Fruit fly (Drosophila melanogaster) whole organism, embryonic: ENCODE measurements around the gene twf.

Experiments used
- Bdp1 ChIP-seq: fragments of 200-800 bp; sonication (Bioruptor generic); optimal IDR thresholded peaks from 3 replicates; lab custom pipeline; 2016; ENCODE audit warnings: missing biosample characterization, missing genetic modification characterization
- Bteb2 ChIP-seq: fragments of 200-800 bp; sonication (Bioruptor generic); optimal IDR thresholded peaks from 2 replicates; lab custom pipeline; 2016; ENCODE audit warnings: missing biosample characterization, missing genetic modification characterization
- C15 ChIP-seq: fragments of 200-800 bp; sonication (Bioruptor generic); IDR thresholded peaks from 3 replicates; pipeline ENCODE4 v1.3.6; 2022; ENCODE audit warnings: missing biosample characterization, missing genetic modification characterization
- CG10431 ChIP-seq: fragments of 200-800 bp; sonication (Bioruptor generic); optimal IDR thresholded peaks from 3 replicates; lab custom pipeline; 2018; ENCODE audit warnings: missing biosample characterization, mild to moderate bottlenecking, missing genetic modification characterization
- CG11560 ChIP-seq: fragments of 200-800 bp; sonication (Bioruptor generic); IDR thresholded peaks from 3 replicates; pipeline ENCODE4 v1.3.6; 2022; ENCODE audit warnings: missing biosample characterization, missing genetic modification characterization
- CG12391 ChIP-seq: fragments of 200-800 bp; sonication (Bioruptor generic); optimal IDR thresholded peaks from 3 replicates; lab custom pipeline; 2018; ENCODE audit warnings: missing biosample characterization, mild to moderate bottlenecking, missing genetic modification characterization, moderate library complexity
- CG15269 ChIP-seq: fragments of 200-800 bp; sonication (Bioruptor generic); optimal IDR thresholded peaks from 2 replicates; lab custom pipeline; 2018; ENCODE audit warnings: missing biosample characterization, mild to moderate bottlenecking, missing genetic modification characterization, moderate library complexity
- CG15514 ChIP-seq: fragments of 200-800 bp; sonication (Bioruptor generic); optimal IDR thresholded peaks from 3 replicates; lab custom pipeline; 2017; ENCODE audit warnings: missing biosample characterization, missing genetic modification characterization, mild to moderate bottlenecking, moderate library complexity, missing genetic modification reagents
- CG17359 ChIP-seq: fragments of 200-800 bp; sonication (Bioruptor generic); optimal IDR thresholded peaks from 3 replicates; lab custom pipeline; 2018; ENCODE audit warnings: missing biosample characterization, mild to moderate bottlenecking, missing genetic modification characterization, moderate library complexity
- CG17568 ChIP-seq: fragments of 200-800 bp; sonication (Bioruptor generic); optimal IDR thresholded peaks from 2 replicates; lab custom pipeline; 2018; ENCODE audit warnings: missing biosample characterization, mild to moderate bottlenecking, missing genetic modification characterization, moderate library complexity
- CG1792 ChIP-seq: fragments of 200-800 bp; sonication (Bioruptor generic); optimal IDR thresholded peaks from 2 replicates; lab custom pipeline; 2016; ENCODE audit warnings: missing biosample characterization, missing genetic modification characterization
- CG18619 ChIP-seq: fragments of 200-800 bp; sonication (Bioruptor generic); optimal IDR thresholded peaks from 3 replicates; lab custom pipeline; 2017; ENCODE audit warnings: missing biosample characterization, mild to moderate bottlenecking, missing genetic modification characterization
- CG2875 ChIP-seq: fragments of 200-800 bp; sonication (Bioruptor generic); optimal IDR thresholded peaks from 2 replicates; lab custom pipeline; 2017; ENCODE audit warnings: missing biosample characterization, mild to moderate bottlenecking, missing genetic modification characterization, missing genetic modification reagents
- CG30020 ChIP-seq: fragments of 200-800 bp; optimal IDR thresholded peaks from 2 replicates; lab custom pipeline; 2019; ENCODE audit warnings: missing biosample characterization, mild to moderate bottlenecking, missing genetic modification characterization, moderate library complexity
- CG30403 ChIP-seq: fragments of 200-800 bp; sonication (Bioruptor generic); optimal IDR thresholded peaks from 3 replicates; lab custom pipeline; 2016; ENCODE audit warnings: missing biosample characterization, missing genetic modification characterization
- CG32767 ChIP-seq: fragments of 200-800 bp; sonication (Bioruptor generic); IDR thresholded peaks from 2 replicates; pipeline ENCODE4 v1.3.6; 2022; ENCODE audit warnings: missing biosample characterization, missing genetic modification characterization
- CG34422 ChIP-seq: fragments of 200-800 bp; sonication (Bioruptor generic); IDR thresholded peaks from 3 replicates; pipeline ENCODE4 v1.3.6; 2022; ENCODE audit warnings: missing biosample characterization, missing genetic modification characterization
- CG4328 ChIP-seq: fragments of 200-800 bp; sonication (Bioruptor generic); optimal IDR thresholded peaks from 3 replicates; lab custom pipeline; 2017; ENCODE audit warnings: missing biosample characterization, missing genetic modification reagents, missing genetic modification characterization
- CG4854 ChIP-seq: fragments of 200-800 bp; sonication (Bioruptor generic); optimal IDR thresholded peaks from 2 replicates; lab custom pipeline; 2016; ENCODE audit warnings: missing biosample characterization, missing genetic modification characterization, inconsistent platforms
- CG5245 ChIP-seq: fragments of 200-800 bp; sonication (Bioruptor generic); optimal IDR thresholded peaks from 3 replicates; lab custom pipeline; 2016; ENCODE audit warnings: missing biosample characterization, missing genetic modification characterization
- CG6854 ChIP-seq: fragments of 200-800 bp; sonication (Bioruptor generic); optimal IDR thresholded peaks from 3 replicates; lab custom pipeline; 2017; ENCODE audit warnings: missing biosample characterization, mild to moderate bottlenecking, missing genetic modification characterization
- CG7963 ChIP-seq: fragments of 200-800 bp; sonication (Bioruptor generic); IDR thresholded peaks from 3 replicates; pipeline ENCODE4 v1.3.6; 2022; ENCODE audit warnings: missing biosample characterization, missing genetic modification characterization; ENCODE audit not compliant: partially characterized antibody
- CG8290 ChIP-seq, 3 experiments: fragments of 200-800 bp; sonication (Bioruptor generic); optimal IDR thresholded peaks; 2 replicates each; lab custom pipeline; 2016 to 2019; ENCODE audit warnings: missing biosample characterization in 3 of 3, missing genetic modification characterization in 3 of 3, mild to moderate bottlenecking in 2 of 3, moderate library complexity in 1 of 3
- CG8359 ChIP-seq: fragments of 200-800 bp; sonication (Bioruptor generic); optimal IDR thresholded peaks from 2 replicates; lab custom pipeline; 2017; ENCODE audit warnings: missing biosample characterization, mild to moderate bottlenecking, missing genetic modification characterization, borderline replicate concordance
- CG8924 ChIP-seq: fragments of 200-800 bp; optimal IDR thresholded peaks from 3 replicates; lab custom pipeline; 2019; ENCODE audit warnings: missing biosample characterization, mild to moderate bottlenecking, missing genetic modification characterization, moderate library complexity
- Deaf1 ChIP-seq: fragments of 200-800 bp; optimal IDR thresholded peaks from 3 replicates; lab custom pipeline; 2019; ENCODE audit warnings: missing biosample characterization, mild to moderate bottlenecking, missing genetic modification characterization, moderate library complexity
- Dp ChIP-seq: fragments of 200-800 bp; sonication (Bioruptor generic); optimal IDR thresholded peaks from 2 replicates; lab custom pipeline; 2018; ENCODE audit warnings: missing biosample characterization, mild to moderate bottlenecking, missing genetic modification characterization, moderate library complexity
- Fer1 ChIP-seq: fragments of 200-800 bp; sonication (Bioruptor generic); optimal IDR thresholded peaks from 2 replicates; lab custom pipeline; 2017; ENCODE audit warnings: missing biosample characterization, mild to moderate bottlenecking, missing genetic modification characterization
- HmgZ ChIP-seq: fragments of 200-800 bp; sonication (Bioruptor generic); optimal IDR thresholded peaks from 2 replicates; lab custom pipeline; 2018; ENCODE audit warnings: missing biosample characterization, mild to moderate bottlenecking, missing genetic modification characterization
- Hr78 ChIP-seq, 2 experiments: fragments of 200-800 bp in 1 of 2; fragments of >200 bp in 1 of 2; sonication (Bioruptor generic) in 1 of 2; optimal IDR thresholded peaks; 2 replicates each; lab custom pipeline; 2017 to 2019; ENCODE audit warnings: missing biosample characterization in 2 of 2, missing genetic modification characterization in 2 of 2, mild to moderate bottlenecking in 1 of 2, moderate library complexity in 1 of 2
- Jarid2 ChIP-seq: fragments of 200-800 bp; sonication (Bioruptor generic); optimal IDR thresholded peaks from 3 replicates; lab custom pipeline; 2017; ENCODE audit warnings: mild to moderate bottlenecking, missing biosample characterization, missing genetic modification reagents, missing genetic modification characterization
- MESR4 ChIP-seq: fragments of 200-800 bp; sonication (Bioruptor generic); optimal IDR thresholded peaks from 2 replicates; lab custom pipeline; 2018; ENCODE audit warnings: missing biosample characterization, mild to moderate bottlenecking, missing genetic modification characterization, moderate library complexity
- Med ChIP-seq: fragments of 200-800 bp; sonication (Bioruptor generic); peaks from one replicate; lab custom pipeline; 2016; ENCODE audit warnings: missing biosample characterization, missing genetic modification characterization, mild to moderate bottlenecking, inconsistent platforms, moderate library complexity
- Mes4 ChIP-seq: fragments of 200-800 bp; sonication (Bioruptor generic); optimal IDR thresholded peaks from 2 replicates; lab custom pipeline; 2016; ENCODE audit warnings: missing biosample characterization, missing genetic modification characterization
- Vsx1 ChIP-seq: fragments of 200-800 bp; sonication (Bioruptor generic); optimal IDR thresholded peaks from 2 replicates; lab custom pipeline; 2017; ENCODE audit warnings: missing biosample characterization, mild to moderate bottlenecking, missing genetic modification characterization, missing genetic modification reagents
- bsh ChIP-seq, 2 experiments: fragments of 200-800 bp; sonication (Bioruptor generic); optimal IDR thresholded peaks; 2 replicates each; lab custom pipeline; 2017 to 2018; ENCODE audit warnings: mild to moderate bottlenecking in 2 of 2, missing biosample characterization in 2 of 2, missing genetic modification characterization in 2 of 2, moderate library complexity in 1 of 2
- dm ChIP-seq: fragments of 200-800 bp; sonication (Bioruptor generic); optimal IDR thresholded peaks from 3 replicates; lab custom pipeline; 2016; ENCODE audit warnings: missing biosample characterization, missing genetic modification characterization
- eve ChIP-seq, 2 experiments: fragments of >200 bp; optimal IDR thresholded peaks; 2 replicates each; lab custom pipeline; 2017; ENCODE audit warnings: missing biosample characterization in 2 of 2, missing genetic modification characterization in 2 of 2
- gfzf ChIP-seq: fragments of 200-800 bp; sonication (Bioruptor generic); optimal IDR thresholded peaks from 2 replicates; lab custom pipeline; 2016; ENCODE audit warnings: missing biosample characterization, mild to moderate bottlenecking, missing genetic modification characterization, moderate library complexity
- her ChIP-seq: fragments of 200-800 bp; sonication (Bioruptor generic); optimal IDR thresholded peaks from 2 replicates; lab custom pipeline; 2016; ENCODE audit warnings: missing biosample characterization, missing genetic modification characterization
- kay ChIP-seq: fragments of 200-800 bp; sonication (Bioruptor generic); optimal IDR thresholded peaks from 2 replicates; lab custom pipeline; 2016; ENCODE audit warnings: missing biosample characterization, missing genetic modification characterization
- ken ChIP-seq: fragments of 200-800 bp; sonication (Bioruptor generic); IDR thresholded peaks from 3 replicates; pipeline ENCODE4 v1.3.6; 2022; ENCODE audit warnings: missing biosample characterization, missing genetic modification characterization
- lab ChIP-seq: fragments of 200-800 bp; sonication (Bioruptor generic); optimal IDR thresholded peaks from 3 replicates; lab custom pipeline; 2017; ENCODE audit warnings: missing biosample characterization, missing genetic modification characterization, mild to moderate bottlenecking, moderate library complexity, missing genetic modification reagents
- nau ChIP-seq: fragments of 200-800 bp; sonication (Bioruptor generic); optimal IDR thresholded peaks from 3 replicates; lab custom pipeline; 2017; ENCODE audit warnings: missing biosample characterization, mild to moderate bottlenecking, missing genetic modification characterization, missing genetic modification reagents
- pb ChIP-seq: fragments of 200-800 bp; sonication (Bioruptor generic); optimal IDR thresholded peaks from 3 replicates; lab custom pipeline; 2016; ENCODE audit warnings: missing biosample characterization, missing genetic modification characterization
- sens-2 ChIP-seq: fragments of 200-800 bp; sonication (Bioruptor generic); IDR thresholded peaks from 2 replicates; pipeline ENCODE4 v1.3.6; 2022; ENCODE audit warnings: missing biosample characterization, missing genetic modification characterization
- sima ChIP-seq: fragments of 200-800 bp; sonication (Bioruptor generic); optimal IDR thresholded peaks from 2 replicates; lab custom pipeline; 2016; ENCODE audit warnings: missing biosample characterization, missing genetic modification characterization
- tio ChIP-seq: fragments of 200-800 bp; sonication (Bioruptor generic); optimal IDR thresholded peaks from 2 replicates; lab custom pipeline; 2017; ENCODE audit warnings: missing biosample characterization, missing genetic modification characterization, inconsistent platforms

The twf gene

dm6 chr3R:14125479-14126121 is 3.1 kb downstream of the twf start, which contains the start of the genes 140up and Polr2B (continued):
- TF ChIP-seq CG2875 (GFP tag; lab: Kevin White, UChicago) (peak; percentile 73), Vsx1 (no peak), kay (GFP tag; lab: Kevin White, UChicago) (peak; percentile 87), Fer1 (GFP tag; lab: Kevin White, UChicago) (peak; percentile 90), Bteb2 (GFP tag; lab: Kevin White, UChicago) (peak; percentile 52), ken (GFP tag; lab: Robert Waterston, UW) (peak; percentile 92; the same call in 2 of the 3 replicates), Hr78 (GFP tag; optimal IDR thresholded peaks at IDR 0.05; lab: Kevin White, UChicago) (no peak), HmgZ (peak; percentile 93), CG5245 (GFP tag; lab: Kevin White, UChicago) (peak; percentile 83), lab (GFP tag; lab: Kevin White, UChicago) (peak; percentile 95), CG1792 (GFP tag; lab: Kevin White, UChicago) (peak; percentile 47), CG15269 (tag; lab: Kevin White, UChicago) (peak; percentile 93), CG8290 (GFP tag; optimal IDR thresholded peaks at IDR 0.05; lab: Kevin White, UChicago) (peak; percentile 87), CG8290 (tag; optimal IDR thresholded peaks at IDR 0.05; lab: Kevin White, UChicago) (peak in 1 of 2 experiments; percentile 68), CG17568 (GFP tag; lab: Kevin White, UChicago) (peak; percentile 57), CG18619 (GFP tag; lab: Kevin White, UChicago) (peak; percentile 91), CG4854 (GFP tag; lab: Kevin White, UChicago) (peak; percentile 74), CG34422 (GFP tag; lab: Robert Waterston, UW) (peak; percentile 97), CG8924 (tag; lab: Kevin White, UChicago) (peak; percentile 94), pb (GFP tag; lab: Kevin White, UChicago) (peak; percentile 42), sens-2 (GFP tag; lab: Robert Waterston, UW) (0 out of 2 replicates have a peak, but pooled peaks have one; percentile 36), CG12391 (tag; lab: Kevin White, UChicago) (peak; percentile 97), Bdp1 (peak; percentile 78), CG17359 (tag; lab: Kevin White, UChicago) (peak; percentile 93), Jarid2 (GFP tag; lab: Kevin White, UChicago) (peak; percentile 70), CG32767 (GFP tag; lab: Robert Waterston, UW) (peak; percentile 86), tio (GFP tag; lab: Kevin White, UChicago) (peak; percentile 91), CG30020 (tag; lab: Kevin White, UChicago) (peak; percentile 81), CG6854 (peak; percentile 61), eve (GFP tag; optimal IDR thresholded peaks at IDR 0.05; lab: Kevin White, UChicago) (no peak), CG7963 (no peak), Med (GFP tag; lab: Kevin White, UChicago) (peak; percentile 96), dm (GFP tag; lab: Kevin White, UChicago) (peak; percentile 18), gfzf (GFP tag; lab: Kevin White, UChicago) (no peak), bsh (GFP tag; optimal IDR thresholded peaks at IDR 0.05; lab: Kevin White, UChicago) (peak in 1 of 2 experiments; percentile 93), Deaf1 (tag; lab: Kevin White, UChicago) (peak; percentile 72), her (GFP tag; lab: Kevin White, UChicago) (peak; percentile 38), nau (GFP tag; lab: Kevin White, UChicago) (peak; percentile 76), CG4328 (GFP tag; lab: Kevin White, UChicago) (peak; percentile 92), CG15514 (peak; percentile 82), C15 (GFP tag; lab: Robert Waterston, UW) (peak; percentile 61; the same call in 1 of the 3 replicates), Dp (GFP tag; lab: Kevin White, UChicago) (peak; percentile 23), MESR4 (GFP tag; lab: Kevin White, UChicago) (peak; percentile 91), CG30403 (peak; percentile 97), CG10431 (peak; percentile 77), sima (GFP tag; lab: Kevin White, UChicago) (no peak), Mes4 (GFP tag; lab: Kevin White, UChicago) (peak; percentile 52), CG11560 (tag; lab: Robert Waterston, UW) (peak; percentile 83), CG8359 (GFP tag; lab: Kevin White, UChicago) (peak; percentile 66)
